Worm (Caenorhabditis elegans): ENCODE results near the gene nsph-4.3.
A peak's percentile ranks its signal among the peaks of the same experiment; 100 is the strongest.

DNA sequence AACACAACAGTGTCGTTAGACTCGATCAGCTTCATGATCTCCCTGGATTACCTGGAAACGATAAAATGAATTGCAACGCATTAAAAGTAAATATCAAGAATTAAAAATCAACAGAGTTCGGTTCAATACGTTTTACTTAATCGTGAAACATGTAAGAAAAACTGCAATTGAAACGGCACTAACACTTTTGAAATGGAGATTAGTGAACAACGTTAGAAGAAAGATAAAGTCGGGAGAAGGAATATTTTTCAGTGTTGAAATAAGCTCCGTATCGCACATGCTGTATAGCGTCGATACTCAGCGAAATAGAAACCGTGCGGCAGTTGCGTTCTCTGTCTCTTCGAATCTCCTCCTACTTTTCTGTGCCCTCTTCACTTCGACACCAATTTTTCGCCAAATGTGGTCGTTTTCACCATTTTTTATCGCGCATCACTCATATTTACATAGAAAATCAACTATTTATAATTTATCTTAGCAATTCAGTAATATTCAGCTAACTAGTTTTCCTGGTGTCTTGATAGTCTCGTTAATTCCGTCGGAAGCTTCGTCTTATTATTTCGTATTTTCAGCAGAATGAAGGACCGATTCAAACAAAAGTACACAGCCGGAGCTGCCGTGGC lies 36.2 kb downstream of the nsph-4.3 start, which contains the start of the genes rpl-9 and lpd-7:
- TF ChIP-seq skn-1 (tag; optimal IDR thresholded peaks at IDR 0.05): peak; percentile 90
- TF ChIP-seq nhr-85 (tag): peak; percentile 84
- peak; percentile 41 for TF ChIP-seq irx-1 (tag; optimal IDR thresholded peaks at IDR 0.05)
- TF ChIP-seq elt-3 (tag; optimal IDR thresholded peaks at IDR 0.05): peak in 4 of 6 experiments; percentile 28 to 87 (median 73)
- peak; percentile 86 to 88 for TF ChIP-seq efl-1 (optimal IDR thresholded peaks at IDR 0.05)
- TF ChIP-seq efl-1 (GFP tag; optimal IDR thresholded peaks at IDR 0.05 in 1 of 2): peak; percentile 75 to 97
- TF ChIP-seq fkh-10 (GFP tag; optimal IDR thresholded peaks at IDR 0.05): peak; percentile 22

Measured in whole organism, L1 larva.